Fruit fly (Drosophila melanogaster) whole organism, embryonic: ENCODE data around the gene Gr5a.

Source experiments
- Awh ChIP-seq: fragments of 200-800 bp; sonication (Bioruptor generic); IDR thresholded peaks from 2 replicates; pipeline ENCODE4, ENCODE4 v1.3.6; 2022; ENCODE audit warnings: missing biosample characterization, missing genetic modification characterization
- CG10147 ChIP-seq: fragments of 200-800 bp; sonication (Bioruptor generic); optimal IDR thresholded peaks from 2 replicates; lab custom pipeline; 2019; ENCODE audit warnings: missing biosample characterization, mild to moderate bottlenecking, missing genetic modification characterization, moderate library complexity
- CG10274 ChIP-seq: fragments of 200-800 bp; sonication (Bioruptor generic); optimal IDR thresholded peaks from 3 replicates; lab custom pipeline; 2017; ENCODE audit warnings: missing biosample characterization, mild to moderate bottlenecking, missing genetic modification characterization
- CG10462 ChIP-seq: fragments of 200-800 bp; sonication (Bioruptor generic); optimal IDR thresholded peaks from 2 replicates; lab custom pipeline; 2016; ENCODE audit warnings: missing biosample characterization, missing genetic modification characterization
- CG10543 ChIP-seq: fragments of 200-800 bp; sonication (Bioruptor generic); optimal IDR thresholded peaks from 3 replicates; lab custom pipeline; 2017; ENCODE audit warnings: missing biosample characterization, mild to moderate bottlenecking, missing genetic modification characterization, moderate library complexity
- CG12155 ChIP-seq: fragments of 200-800 bp; sonication (Bioruptor generic); optimal IDR thresholded peaks from 3 replicates; lab custom pipeline; 2016; ENCODE audit warnings: missing biosample characterization, missing genetic modification characterization
- CG12219 ChIP-seq: fragments of 200-800 bp; sonication (Bioruptor generic); optimal IDR thresholded peaks from 3 replicates; lab custom pipeline; 2018; ENCODE audit warnings: missing biosample characterization, mild to moderate bottlenecking, missing genetic modification characterization
- CG13123 ChIP-seq: fragments of 200-800 bp; sonication (Bioruptor generic); optimal IDR thresholded peaks from 2 replicates; lab custom pipeline; 2016; ENCODE audit warnings: missing biosample characterization, missing genetic modification characterization
- CG15073 ChIP-seq: fragments of 200-800 bp; sonication (Bioruptor generic); optimal IDR thresholded peaks from 2 replicates; lab custom pipeline; 2016; ENCODE audit warnings: missing biosample characterization, missing genetic modification characterization
- CG15696 ChIP-seq: fragments of 200-800 bp; sonication (Bioruptor generic); optimal IDR thresholded peaks from 2 replicates; lab custom pipeline; 2019; ENCODE audit warnings: missing biosample characterization, mild to moderate bottlenecking, missing genetic modification characterization, moderate library complexity
- CG3163 ChIP-seq: fragments of 200-800 bp; sonication (Bioruptor generic); optimal IDR thresholded peaks from 3 replicates; lab custom pipeline; 2016; ENCODE audit warnings: missing biosample characterization, missing genetic modification characterization
- CG5180 ChIP-seq: fragments of 200-800 bp; sonication (Bioruptor generic); optimal IDR thresholded peaks from 3 replicates; lab custom pipeline; 2017; ENCODE audit warnings: missing biosample characterization, missing genetic modification characterization, mild to moderate bottlenecking, moderate library complexity, missing genetic modification reagents
- CG6175 ChIP-seq: fragments of 200-800 bp; sonication (Bioruptor generic); IDR thresholded peaks from 3 replicates; pipeline ENCODE4 v1.3.6; 2022; ENCODE audit warnings: missing biosample characterization, missing genetic modification characterization
- CG7839 ChIP-seq: fragments of 200-800 bp; sonication (Bioruptor generic); optimal IDR thresholded peaks from 3 replicates; lab custom pipeline; 2018; ENCODE audit warnings: missing biosample characterization, mild to moderate bottlenecking, missing genetic modification characterization, moderate library complexity
- CkIIα-i1 ChIP-seq: fragments of 200-800 bp; sonication (Bioruptor generic); IDR thresholded peaks from 2 replicates; pipeline ENCODE4 v1.3.6; 2022; ENCODE audit warnings: missing biosample characterization, missing genetic modification characterization
- Dip3 ChIP-seq: fragments of 200-800 bp; sonication (Bioruptor generic); optimal IDR thresholded peaks from 3 replicates; lab custom pipeline; 2016; ENCODE audit warnings: missing biosample characterization, missing genetic modification characterization
- H15 ChIP-seq: fragments of 200-800 bp; sonication (Bioruptor generic); IDR thresholded peaks from 3 replicates; pipeline ENCODE4 v1.3.6; 2022; ENCODE audit warnings: missing biosample characterization, missing genetic modification characterization
- H2.0 ChIP-seq: fragments of 200-800 bp; sonication (Bioruptor generic); IDR thresholded peaks from 2 replicates; pipeline ENCODE4 v1.3.6; 2022; ENCODE audit warnings: missing biosample characterization, missing genetic modification characterization
- HHEX ChIP-seq: fragments of 200-800 bp; sonication (Bioruptor generic); optimal IDR thresholded peaks from 3 replicates; lab custom pipeline; 2017; ENCODE audit warnings: missing biosample characterization, mild to moderate bottlenecking, missing genetic modification characterization, missing genetic modification reagents
- Hr51 ChIP-seq, 2 experiments: fragments of 200-800 bp; sonication (Bioruptor generic); optimal IDR thresholded peaks; 2 replicates in 1 of 2; 3 replicates in 1 of 2; lab custom pipeline; 2016 to 2018; ENCODE audit warnings: missing biosample characterization in 2 of 2, missing genetic modification characterization in 2 of 2, mild to moderate bottlenecking in 1 of 2, moderate library complexity in 1 of 2
- MTF-1 ChIP-seq: fragments of 200-800 bp; sonication (Bioruptor generic); optimal IDR thresholded peaks from 2 replicates; lab custom pipeline; 2018; ENCODE audit warnings: missing biosample characterization, mild to moderate bottlenecking, missing genetic modification characterization, borderline replicate concordance
- Meics ChIP-seq: fragments of 200-800 bp; sonication (Bioruptor generic); optimal IDR thresholded peaks from 2 replicates; lab custom pipeline; 2017; ENCODE audit warnings: missing biosample characterization, mild to moderate bottlenecking, missing genetic modification characterization
- NC2α ChIP-seq: fragments of 200-800 bp; sonication (Bioruptor generic); optimal IDR thresholded peaks from 2 replicates; lab custom pipeline; 2016; ENCODE audit warnings: missing biosample characterization, missing genetic modification characterization
- NFAT ChIP-seq: fragments of 200-800 bp; sonication (Bioruptor generic); IDR thresholded peaks from 2 replicates; pipeline ENCODE4 v1.3.6; 2022; ENCODE audit warnings: missing biosample characterization, missing genetic modification characterization
- TFAM ChIP-seq: fragments of 200-800 bp; sonication (Bioruptor generic); optimal IDR thresholded peaks from 2 replicates; lab custom pipeline; 2017; ENCODE audit warnings: missing biosample characterization, missing genetic modification characterization, inconsistent platforms
- aop ChIP-seq: fragments of 200-800 bp; sonication (Bioruptor generic); IDR thresholded peaks from 2 replicates; pipeline ENCODE4 v1.3.6; 2022; ENCODE audit warnings: missing biosample characterization, missing genetic modification characterization
- ase ChIP-seq: fragments of 200-800 bp; sonication (Bioruptor generic); IDR thresholded peaks from 3 replicates; pipeline ENCODE4 v1.3.6; 2022; ENCODE audit warnings: missing biosample characterization, missing genetic modification characterization
- crol ChIP-seq: fragments of 200-800 bp; sonication (Bioruptor generic); IDR thresholded peaks from 2 replicates; pipeline ENCODE4 v1.3.6; 2022; ENCODE audit warnings: missing biosample characterization, missing genetic modification characterization
- dan ChIP-seq: fragments of 200-800 bp; sonication (Bioruptor generic); IDR thresholded peaks from 2 replicates; pipeline ENCODE4 v1.3.6; 2022; ENCODE audit warnings: missing biosample characterization, missing genetic modification characterization
- emc ChIP-seq: fragments of 200-800 bp; sonication (Bioruptor generic); optimal IDR thresholded peaks from 2 replicates; lab custom pipeline; 2016; ENCODE audit warnings: missing biosample characterization, missing genetic modification characterization
- ems ChIP-seq: fragments of 200-800 bp; sonication (Bioruptor generic); optimal IDR thresholded peaks from 3 replicates; lab custom pipeline; 2016; ENCODE audit warnings: missing biosample characterization, missing genetic modification characterization
- fu2 ChIP-seq: fragments of 200-800 bp; sonication (Bioruptor generic); optimal IDR thresholded peaks from 2 replicates; lab custom pipeline; 2016; ENCODE audit warnings: missing biosample characterization, missing genetic modification characterization
- gcm2 ChIP-seq: fragments of 200-800 bp; sonication (Bioruptor generic); optimal IDR thresholded peaks from 2 replicates; lab custom pipeline; 2016; ENCODE audit warnings: missing biosample characterization, missing genetic modification characterization
- grau ChIP-seq: fragments of 200-800 bp; optimal IDR thresholded peaks from 3 replicates; lab custom pipeline; 2019; ENCODE audit warnings: missing biosample characterization, mild to moderate bottlenecking, missing genetic modification characterization, moderate library complexity
- hbn ChIP-seq: fragments of 200-800 bp; sonication (Bioruptor generic); IDR thresholded peaks from 2 replicates; pipeline ENCODE4 v1.3.6; 2022; ENCODE audit warnings: missing biosample characterization, missing genetic modification characterization; ENCODE audit not compliant: partially characterized antibody
- klu ChIP-seq: fragments of 200-800 bp; sonication (Bioruptor generic); IDR thresholded peaks from 2 replicates; pipeline ENCODE4 v1.3.6; 2022; ENCODE audit warnings: missing biosample characterization, missing genetic modification characterization
- knrl ChIP-seq: fragments of 200-800 bp; sonication (Bioruptor generic); IDR thresholded peaks from 3 replicates; pipeline ENCODE4 v1.3.6; 2022; ENCODE audit warnings: missing biosample characterization, missing genetic modification characterization; ENCODE audit not compliant: partially characterized antibody
- lbe ChIP-seq: fragments of 200-800 bp; sonication (Bioruptor generic); optimal IDR thresholded peaks from 2 replicates; lab custom pipeline; 2016; ENCODE audit warnings: missing biosample characterization, mild to moderate bottlenecking, missing genetic modification characterization
- luna ChIP-seq: fragments of 200-800 bp; sonication (Bioruptor generic); optimal IDR thresholded peaks from 2 replicates; lab custom pipeline; 2016; ENCODE audit warnings: missing biosample characterization, missing genetic modification characterization
- maf-S ChIP-seq: fragments of 200-800 bp; sonication (Bioruptor generic); optimal IDR thresholded peaks from 2 replicates; lab custom pipeline; 2016; ENCODE audit warnings: missing biosample characterization, missing genetic modification characterization
- nmo ChIP-seq: fragments of 200-800 bp; sonication (Bioruptor generic); optimal IDR thresholded peaks from 2 replicates; lab custom pipeline; 2018; ENCODE audit warnings: missing biosample characterization, mild to moderate bottlenecking, missing genetic modification characterization, moderate library complexity
- peb ChIP-seq: fragments of 200-800 bp; sonication (Bioruptor generic); IDR thresholded peaks from 2 replicates; pipeline ENCODE4 v1.3.6; 2022; ENCODE audit warnings: missing biosample characterization, missing genetic modification characterization
- pum ChIP-seq: fragments of 200-800 bp; sonication (Bioruptor generic); optimal IDR thresholded peaks from 2 replicates; lab custom pipeline; 2016; ENCODE audit warnings: missing biosample characterization, missing genetic modification characterization
- ro ChIP-seq: fragments of 200-800 bp; sonication (Bioruptor generic); IDR thresholded peaks from 2 replicates; pipeline ENCODE4 v1.3.6; 2022; ENCODE audit warnings: missing biosample characterization, missing genetic modification characterization
- row ChIP-seq: fragments of 200-800 bp; sonication (Bioruptor generic); IDR thresholded peaks from 3 replicates; pipeline ENCODE4 v1.3.6; 2022; ENCODE audit warnings: missing biosample characterization, missing genetic modification characterization
- seq ChIP-seq: fragments of 200-800 bp; sonication (Bioruptor generic); IDR thresholded peaks from 2 replicates; pipeline ENCODE4 v1.3.6; 2022; ENCODE audit warnings: missing biosample characterization, missing genetic modification characterization
- shn ChIP-seq: fragments of 200-800 bp; sonication (Bioruptor generic); optimal IDR thresholded peaks from 3 replicates; lab custom pipeline; 2016; ENCODE audit warnings: missing biosample characterization, missing genetic modification characterization
- slp2 ChIP-seq: fragments of 200-800 bp; sonication (Bioruptor generic); optimal IDR thresholded peaks from 2 replicates; lab custom pipeline; 2016; ENCODE audit warnings: missing biosample characterization, missing genetic modification characterization
- so ChIP-seq: fragments of 200-800 bp; sonication (Bioruptor generic); IDR thresholded peaks from 3 replicates; pipeline ENCODE4 v1.3.6; 2022; ENCODE audit warnings: missing biosample characterization, missing genetic modification characterization
- tin ChIP-seq: fragments of 200-800 bp; sonication (Bioruptor generic); optimal IDR thresholded peaks from 3 replicates; lab custom pipeline; 2016; ENCODE audit warnings: missing biosample characterization, missing genetic modification characterization
- tx ChIP-seq: fragments of 200-800 bp; sonication (Bioruptor generic); optimal IDR thresholded peaks from 2 replicates; lab custom pipeline; 2016; ENCODE audit warnings: missing biosample characterization, missing genetic modification characterization

Gr5a gene

DNA sequence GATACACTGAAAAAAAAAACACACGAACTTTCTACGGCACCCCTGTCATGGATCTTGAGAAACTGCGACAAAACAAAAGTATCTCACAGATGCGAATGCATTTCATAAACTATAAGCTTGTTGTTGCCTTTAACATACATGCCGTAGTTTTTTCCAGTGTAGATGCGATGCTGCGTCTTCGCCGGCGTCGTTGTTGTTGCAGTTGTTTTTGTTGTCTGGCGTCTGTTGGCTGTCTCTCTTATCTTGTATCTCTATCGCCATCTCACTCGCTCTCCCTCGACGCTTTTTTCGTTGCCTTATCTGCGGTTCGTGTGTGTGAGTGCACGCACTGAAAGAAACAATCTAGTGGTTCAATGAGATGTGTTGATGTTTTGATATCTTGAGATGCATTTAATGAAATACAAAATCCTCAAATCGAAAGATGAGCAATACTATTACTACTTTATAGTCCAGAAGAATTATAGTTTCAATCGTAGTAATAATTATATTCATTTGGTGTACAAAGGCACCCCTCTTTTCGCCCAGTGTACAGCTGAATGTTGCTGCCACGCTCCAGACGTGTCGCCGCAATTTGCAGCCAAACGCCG lies 16.1 kb downstream of the Gr5a start (continued):
- TF ChIP-seq H2.0, result peak; percentile 96
- TF ChIP-seq CG10147, result peak; percentile 83
- TF ChIP-seq ems, result peak; percentile 96
- peak; percentile 81 for TF ChIP-seq TFAM (GFP tag; lab: Kevin White, UChicago)
- peak; percentile 97 for TF ChIP-seq slp2 (GFP tag; lab: Kevin White, UChicago)
- peak; percentile 66 for TF ChIP-seq grau
- peak; percentile 88 for TF ChIP-seq CG10274 (GFP tag; lab: Kevin White, UChicago)
- TF ChIP-seq CkIIα-i1 (GFP tag; lab: Robert Waterston, UW), result peak; percentile 89
- TF ChIP-seq dan (GFP tag; lab: Robert Waterston, UW), result peak; percentile 94
- TF ChIP-seq CG3163 (GFP tag; lab: Kevin White, UChicago), result peak; percentile 90
- peak; percentile 97 for TF ChIP-seq maf-S
- TF ChIP-seq MTF-1 (GFP tag; lab: Kevin White, UChicago), result peak; percentile 87
- TF ChIP-seq luna (GFP tag; lab: Kevin White, UChicago), result peak; percentile 87
- peak; percentile 94 for TF ChIP-seq aop (GFP tag; lab: Robert Waterston, UW)
- peak; percentile 95 for TF ChIP-seq row (GFP tag; lab: Robert Waterston, UW)
- peak; percentile 95 for TF ChIP-seq HHEX
- peak; percentile 93 for TF ChIP-seq NC2α (GFP tag; lab: Kevin White, UChicago)
- TF ChIP-seq Meics (GFP tag; lab: Kevin White, UChicago), result peak; percentile 94
- peak; percentile 94 for TF ChIP-seq seq
- peak; percentile 95 for TF ChIP-seq nmo
- peak; percentile 94 for TF ChIP-seq so (GFP tag; lab: Robert Waterston, UW)
- TF ChIP-seq CG15073 (GFP tag; lab: Kevin White, UChicago), result peak; percentile 87
- peak; percentile 92 for TF ChIP-seq peb (GFP tag; lab: Robert Waterston, UW)
- no peak for TF ChIP-seq hbn (GFP tag; lab: Robert Waterston, UW)
- TF ChIP-seq CG7839 (tag; lab: Kevin White, UChicago), result peak; percentile 96
- peak; percentile 87 for TF ChIP-seq CG6175
- peak; percentile 98 for TF ChIP-seq gcm2 (GFP tag; lab: Kevin White, UChicago)
- peak; percentile 98 for TF ChIP-seq tin (GFP tag; lab: Kevin White, UChicago)
- TF ChIP-seq CG10462 (GFP tag; lab: Kevin White, UChicago), result peak; percentile 97
- peak; percentile 97 for TF ChIP-seq pum (GFP tag; lab: Kevin White, UChicago)
- TF ChIP-seq CG5180 (GFP tag; lab: Kevin White, UChicago), result peak; percentile 86
- peak; percentile 96 for TF ChIP-seq Awh (GFP tag; lab: Robert Waterston, UW)
- peak; percentile 96 for TF ChIP-seq shn (GFP tag; lab: Kevin White, UChicago)
- TF ChIP-seq Dip3 (GFP tag; lab: Kevin White, UChicago), result peak; percentile 93
- TF ChIP-seq fu2 (GFP tag; lab: Kevin White, UChicago), result peak; percentile 94
- peak; percentile 94 for TF ChIP-seq lbe
- TF ChIP-seq klu (GFP tag; lab: Robert Waterston, UW), result peak; percentile 89
- TF ChIP-seq H15, result peak; percentile 97
- TF ChIP-seq Hr51 (GFP tag; optimal IDR thresholded peaks at IDR 0.05; lab: Kevin White, UChicago), result peak; percentile 93 to 96
- no peak for TF ChIP-seq knrl (GFP tag; lab: Robert Waterston, UW)
- TF ChIP-seq emc, result peak; percentile 95
- peak; percentile 97 for TF ChIP-seq CG15696 (tag; lab: Kevin White, UChicago)
- TF ChIP-seq ase (GFP tag; lab: Robert Waterston, UW), result peak; percentile 94
- peak; percentile 93 for TF ChIP-seq CG12219 (GFP tag; lab: Kevin White, UChicago)
- TF ChIP-seq ro (GFP tag; lab: Robert Waterston, UW), result peak; percentile 81
- TF ChIP-seq tx (GFP tag; lab: Kevin White, UChicago), result peak; percentile 97
- peak; percentile 92 for TF ChIP-seq CG10543
- TF ChIP-seq crol (GFP tag; lab: Robert Waterston, UW), result peak; percentile 48
- TF ChIP-seq CG13123 (GFP tag; lab: Kevin White, UChicago), result peak; percentile 96
- TF ChIP-seq NFAT (GFP tag; lab: Robert Waterston, UW), result peak; percentile 91
- TF ChIP-seq CG12155, result peak; percentile 95
